Worm (Caenorhabditis elegans): Measurements from ENCODE around the gene uig-1.

Gene uig-1

DNA sequence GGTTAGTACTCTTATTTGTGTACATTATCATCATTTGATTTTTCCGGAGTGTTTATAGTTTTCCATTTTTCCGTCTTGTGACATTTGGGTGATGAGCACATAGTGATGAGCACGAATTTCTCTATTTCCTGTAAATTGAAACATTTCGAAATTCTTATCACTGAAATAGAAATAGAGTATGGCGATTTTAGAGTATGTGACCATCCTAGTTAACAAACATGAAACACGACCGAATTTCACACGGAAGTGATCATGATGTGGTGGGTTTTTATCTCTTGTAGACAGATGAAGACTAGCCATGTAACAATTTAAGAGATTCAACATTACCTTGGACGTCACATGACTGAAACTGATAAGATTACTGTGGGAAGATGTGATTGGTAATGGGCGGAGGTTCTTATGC is 26.5 kb downstream of the uig-1 start (continued):
- TF ChIP-seq T26A8.4 (GFP tag; IDR thresholded peaks at IDR 0.05) (no peak), vab-7 (GFP tag; IDR thresholded peaks at IDR 0.05) (no peak), nhr-11 (tag; optimal IDR thresholded peaks at IDR 0.05) (no peak), mxl-2 (GFP tag; conservative IDR thresholded peaks at IDR 0.05) (no peak), F10B5.3 (tag; optimal IDR thresholded peaks at IDR 0.05) (no peak), cey-2 (tag; optimal IDR thresholded peaks at IDR 0.05; ENCODE audit: borderline replicate concordance, insufficient read depth) (no peak), jun-1 (tag; optimal IDR thresholded peaks at IDR 0.05) (peak; percentile 41), Y5F2A.4 (GFP tag; optimal IDR thresholded peaks at IDR 0.05) (no peak), ZK337.2 (GFP tag; IDR thresholded peaks at IDR 0.05) (no peak), nhr-48 (tag; optimal IDR thresholded peaks at IDR 0.05) (peak; percentile 81), nhr-76 (tag; optimal IDR thresholded peaks at IDR 0.05) (no peak), snpc-1.2 (GFP tag; IDR thresholded peaks at IDR 0.05) (no peak), Y105C5A.15 (GFP tag; IDR thresholded peaks at IDR 0.05) (0 out of 2 replicates have a peak, but pooled peaks have one; percentile 35), mep-1 (tag; optimal IDR thresholded peaks at IDR 0.05) (no peak), dpl-1 (GFP tag; optimal IDR thresholded peaks at IDR 0.05) (no peak), ceh-32 (tag; optimal IDR thresholded peaks at IDR 0.05; ENCODE audit: poor library complexity) (no peak), zag-1 (tag; optimal IDR thresholded peaks at IDR 0.05) (no peak), ceh-82 (tag; optimal IDR thresholded peaks at IDR 0.05) (no peak), zip-11 (GFP tag; IDR thresholded peaks at IDR 0.05) (no peak), madf-9 (GFP tag; conservative IDR thresholded peaks at IDR 0.05) (no peak), mdt-29 (GFP tag; IDR thresholded peaks at IDR 0.05) (0 out of 2 replicates have a peak, but pooled peaks have one; percentile 46), lin-29 (GFP tag; IDR thresholded peaks at IDR 0.05) (no peak), zfp-2 (tag; optimal IDR thresholded peaks at IDR 0.05) (no peak), unc-62 (GFP tag; optimal IDR thresholded peaks at IDR 0.05 in 1 of 2) (peak in 1 of 2 experiments; percentile 51), unc-62 (tag; optimal IDR thresholded peaks at IDR 0.05) (no peak), ceh-62 (tag; optimal IDR thresholded peaks at IDR 0.05) (no peak)

- peak; percentile 95 for TF ChIP-seq nhr-28 (tag; optimal IDR thresholded peaks at IDR 0.05)
- peak; percentile 27 for TF ChIP-seq nhr-77 (tag; optimal IDR thresholded peaks at IDR 0.05)
- peak; percentile 45 for TF ChIP-seq hlh-11 (tag; optimal IDR thresholded peaks at IDR 0.05)
- no peak for TF ChIP-seq madf-9 (GFP tag; conservative IDR thresholded peaks at IDR 0.05)
- TF ChIP-seq unc-130 (GFP tag; optimal IDR thresholded peaks at IDR 0.05): no peak
- TF ChIP-seq unc-39 (tag; optimal IDR thresholded peaks at IDR 0.05): no peak
- no peak for TF ChIP-seq egl-43 (GFP tag; IDR thresholded peaks at IDR 0.05)
- peak; percentile 96 for TF ChIP-seq pqm-1 (tag; optimal IDR thresholded peaks at IDR 0.05)
- TF ChIP-seq arid-1 (GFP tag; conservative IDR thresholded peaks at IDR 0.05): no peak
- TF ChIP-seq nhr-6 (tag; optimal IDR thresholded peaks at IDR 0.05): peak; percentile 39
- no peak for TF ChIP-seq lin-38 (GFP tag; IDR thresholded peaks at IDR 0.05)
- no peak for TF ChIP-seq lin-39 (tag; optimal IDR thresholded peaks at IDR 0.05)
- TF ChIP-seq zfp-2 (tag; optimal IDR thresholded peaks at IDR 0.05): no peak
- TF ChIP-seq set-16 (GFP tag; IDR thresholded peaks at IDR 0.05): no peak
- no peak for TF ChIP-seq Y48G9A.11 (GFP tag; IDR thresholded peaks at IDR 0.05)
- TF ChIP-seq nhr-41 (GFP tag; IDR thresholded peaks at IDR 0.05): no peak
- peak; percentile 54 for TF ChIP-seq dve-1 (tag; optimal IDR thresholded peaks at IDR 0.05; ENCODE audit: insufficient read depth)
- no peak for TF ChIP-seq nhr-11 (tag; optimal IDR thresholded peaks at IDR 0.05)
- TF ChIP-seq ztf-7 (tag; optimal IDR thresholded peaks at IDR 0.05): no peak
- peak; percentile 12; the same call in 1 of the 2 replicates for TF ChIP-seq lin-1 (GFP tag; IDR thresholded peaks at IDR 0.05)
- TF ChIP-seq php-3 (GFP tag; IDR thresholded peaks at IDR 0.05): peak; percentile 59; the same call in 1 of the 2 replicates
- TF ChIP-seq mes-2 (tag; optimal IDR thresholded peaks at IDR 0.05; ENCODE audit: poor library complexity, severe bottlenecking): no peak
- no peak for TF ChIP-seq nhr-10 (tag; optimal IDR thresholded peaks at IDR 0.05)
- no peak for TF ChIP-seq dmd-9 (GFP tag; IDR thresholded peaks at IDR 0.05)
- peak; percentile 46 for TF ChIP-seq jun-1 (tag; optimal IDR thresholded peaks at IDR 0.05)
- no peak for TF ChIP-seq hif-1 (tag; optimal IDR thresholded peaks at IDR 0.05)
- TF ChIP-seq nhr-102 (tag; optimal IDR thresholded peaks at IDR 0.05): peak; percentile 38
- no peak for TF ChIP-seq T20F7.1 (GFP tag; optimal IDR thresholded peaks at IDR 0.05)
- TF ChIP-seq pha-4 (GFP tag; IDR thresholded peaks at IDR 0.05): 0 out of 2 replicates have a peak, but pooled peaks have one; percentile 36
- TF ChIP-seq pha-4 (tag; optimal IDR thresholded peaks at IDR 0.05): no peak
Observed at ce11 chrV:13268032-13268431, 27.7 kb downstream of the uig-1 start.
